Worm (Caenorhabditis elegans) whole organism, young adult: ENCODE data around the gene tmem-218.

ENCODE experiments used
- F22D6.2 ChIP-seq: sonication (generic microtip); optimal IDR thresholded peaks from 2 replicates; lab custom pipeline; 2016; ENCODE audit warnings: mild to moderate bottlenecking, missing genetic modification characterization, missing compliant biosample characterization
- Y53F4B.3 ChIP-seq: fragments of 200-800 bp; sonication (Bioruptor generic); IDR thresholded peaks from 2 replicates; pipeline ENCODE4 v1.3.6; 2022; ENCODE audit warnings: missing genetic modification reagents, missing genetic modification characterization, missing compliant biosample characterization
- ama-1 ChIP-seq, 3 experiments: fragments of 150-350 bp in 1 of 3; sonication (generic microtip) in 2 of 3; optimal IDR thresholded peaks; 2 replicates each; lab custom pipeline; 2014 to 2018; ENCODE audit warnings: missing biosample characterization in 2 of 3, missing genetic modification characterization in 2 of 3, missing genetic modification reagents in 2 of 3
- attf-5 ChIP-seq: fragments of 200-800 bp; sonication (Bioruptor generic); optimal IDR thresholded peaks from 2 replicates; lab custom pipeline; 2018; ENCODE audit warnings: mild to moderate bottlenecking, missing genetic modification characterization, missing compliant biosample characterization
- bed-2 ChIP-seq: fragments of 200-800 bp; sonication (Bioruptor generic); IDR thresholded peaks from 2 replicates; pipeline ENCODE4 v1.3.6; 2022; ENCODE audit warnings: missing genetic modification reagents, missing genetic modification characterization, missing compliant biosample characterization
- ekl-4 ChIP-seq: fragments of 200-800 bp; sonication (Bioruptor generic); IDR thresholded peaks from 2 replicates; pipeline ENCODE4 v1.3.6; 2022; ENCODE audit warnings: missing genetic modification reagents, missing genetic modification characterization, missing compliant biosample characterization
- lir-1 ChIP-seq: fragments of 200-800 bp; sonication (Bioruptor generic); conservative IDR thresholded peaks from 2 replicates; pipeline ENCODE4 v1.3.6; 2022; ENCODE audit warnings: missing genetic modification reagents, missing genetic modification characterization, missing compliant biosample characterization
- sea-2 ChIP-seq: fragments of 200-800 bp; sonication (Bioruptor generic); IDR thresholded peaks from 2 replicates; pipeline ENCODE4 v1.3.6; 2022; ENCODE audit warnings: missing genetic modification characterization, missing compliant biosample characterization
- unc-130 ChIP-seq: sonication (generic microtip); optimal IDR thresholded peaks from 2 replicates; lab custom pipeline; 2016; ENCODE audit warnings: missing genetic modification reagents, missing genetic modification characterization, missing compliant biosample characterization
- ztf-25 ChIP-seq: fragments of 200-800 bp; sonication (Bioruptor generic); IDR thresholded peaks from 2 replicates; pipeline ENCODE4 v1.3.6; 2022; ENCODE audit warnings: missing genetic modification reagents, missing genetic modification characterization, missing compliant biosample characterization

DNA sequence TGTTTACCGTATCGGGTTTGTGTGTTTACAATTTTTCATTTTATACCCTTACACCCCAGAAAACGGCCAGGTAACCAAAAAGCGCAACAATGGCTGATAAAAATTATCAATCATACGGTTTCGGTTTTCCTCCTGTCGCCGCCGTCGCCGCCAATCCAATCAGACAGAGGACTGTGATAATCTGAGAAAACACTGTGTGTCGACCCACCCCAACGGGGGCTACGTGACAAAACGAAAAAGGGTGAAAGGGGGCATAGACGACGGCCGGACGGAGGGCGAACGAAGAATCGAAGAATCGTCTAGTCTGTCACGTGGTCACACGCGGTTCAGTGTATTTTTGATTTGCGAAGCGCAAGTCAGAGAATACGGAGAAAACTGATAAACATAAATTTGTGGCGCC is 18.6 kb upstream of the tmem-218 start:
- TF ChIP-seq ztf-25 (GFP tag; lab: Robert Waterston, UW) (no peak), unc-130 (GFP tag; lab: Kevin White, UChicago) (no peak), ekl-4 (GFP tag; lab: Robert Waterston, UW) (no peak), lir-1 (no peak), ama-1 (optimal IDR thresholded peaks at IDR 0.05; lab: Kevin White, UChicago) (no peak), ama-1 (GFP tag; optimal IDR thresholded peaks at IDR 0.05; lab: Kevin White, UChicago) (no peak), F22D6.2 (peak; percentile 32), bed-2 (GFP tag; lab: Robert Waterston, UW) (no peak), attf-5 (GFP tag; lab: Kevin White, UChicago) (peak; percentile 35), sea-2 (GFP tag; lab: Robert Waterston, UW) (no peak), Y53F4B.3 (GFP tag; lab: Robert Waterston, UW) (no peak)
